Fruit fly (Drosophila melanogaster) whole organism, embryonic: ENCODE measurements around the gene sxe2.

ENCODE experiments used
- Adf1 ChIP-seq: fragments of 200-800 bp; sonication (Bioruptor generic); IDR thresholded peaks from 2 replicates; pipeline ENCODE4 v1.3.6; 2022; ENCODE audit warnings: missing biosample characterization, missing genetic modification characterization
- CG10321 ChIP-seq: fragments of 200-800 bp; sonication (Bioruptor generic); IDR thresholded peaks from 2 replicates; pipeline ENCODE4 v1.3.6; 2022; ENCODE audit warnings: missing biosample characterization, missing genetic modification characterization
- CG10431 ChIP-seq: fragments of 200-800 bp; sonication (Bioruptor generic); optimal IDR thresholded peaks from 3 replicates; lab custom pipeline; 2018; ENCODE audit warnings: missing biosample characterization, mild to moderate bottlenecking, missing genetic modification characterization
- CG10462 ChIP-seq: fragments of 200-800 bp; sonication (Bioruptor generic); optimal IDR thresholded peaks from 2 replicates; lab custom pipeline; 2016; ENCODE audit warnings: missing biosample characterization, missing genetic modification characterization
- CG12299 ChIP-seq: fragments of 200-800 bp; sonication (Bioruptor generic); optimal IDR thresholded peaks from 2 replicates; lab custom pipeline; 2018; ENCODE audit warnings: missing biosample characterization, mild to moderate bottlenecking, missing genetic modification characterization
- CG14014 ChIP-seq: fragments of 200-800 bp; sonication (Bioruptor generic); IDR thresholded peaks from 2 replicates; pipeline ENCODE4 v1.3.6; 2022; ENCODE audit warnings: missing biosample characterization, missing genetic modification characterization
- CG15479 ChIP-seq: fragments of 200-800 bp; sonication (Bioruptor generic); optimal IDR thresholded peaks from 3 replicates; lab custom pipeline; 2019; ENCODE audit warnings: missing biosample characterization, mild to moderate bottlenecking, missing genetic modification characterization, moderate library complexity
- CG17912 ChIP-seq: fragments of 200-800 bp; sonication (Bioruptor generic); optimal IDR thresholded peaks from 2 replicates; lab custom pipeline; 2018; ENCODE audit warnings: missing biosample characterization, mild to moderate bottlenecking, missing genetic modification characterization
- CG1832 ChIP-seq: fragments of 200-800 bp; sonication (Bioruptor generic); optimal IDR thresholded peaks from 2 replicates; lab custom pipeline; 2017; ENCODE audit warnings: missing biosample characterization, mild to moderate bottlenecking, missing genetic modification characterization, inconsistent platforms
- CG2678 ChIP-seq: fragments of 200-800 bp; sonication (Bioruptor generic); optimal IDR thresholded peaks from 3 replicates; lab custom pipeline; 2019; ENCODE audit warnings: missing biosample characterization, mild to moderate bottlenecking, missing genetic modification characterization, moderate library complexity
- CG4360 ChIP-seq: fragments of 200-800 bp; sonication (Bioruptor generic); IDR thresholded peaks from 2 replicates; pipeline ENCODE4 v1.3.6; 2022; ENCODE audit warnings: missing biosample characterization, missing genetic modification characterization
- D ChIP-seq, 2 experiments: fragments of 200-800 bp in 1 of 2; fragments of >200 bp in 1 of 2; sonication (Bioruptor generic) in 1 of 2; optimal IDR thresholded peaks; 2 replicates in 1 of 2; 3 replicates in 1 of 2; lab custom pipeline; 2017; ENCODE audit warnings: mild to moderate bottlenecking in 1 of 2, missing biosample characterization in 1 of 2, missing genetic modification characterization in 1 of 2, missing genetic modification reagents in 1 of 2
- Drgx ChIP-seq: fragments of 200-800 bp; sonication (Bioruptor generic); IDR thresholded peaks from 2 replicates; pipeline ENCODE4 v1.3.6; 2022; ENCODE audit warnings: missing biosample characterization, missing genetic modification characterization
- HLH54F ChIP-seq: fragments of 200-800 bp; sonication (Bioruptor generic); optimal IDR thresholded peaks from 3 replicates; lab custom pipeline; 2016; ENCODE audit warnings: missing biosample characterization, missing genetic modification characterization
- Med ChIP-seq: fragments of 200-800 bp; sonication (Bioruptor generic); peaks from one replicate; lab custom pipeline; 2016; ENCODE audit warnings: missing biosample characterization, missing genetic modification characterization, mild to moderate bottlenecking, inconsistent platforms, moderate library complexity
- Mes4 ChIP-seq: fragments of 200-800 bp; sonication (Bioruptor generic); optimal IDR thresholded peaks from 2 replicates; lab custom pipeline; 2016; ENCODE audit warnings: missing biosample characterization, missing genetic modification characterization
- Nf-YB ChIP-seq: fragments of 200-800 bp; sonication (Bioruptor generic); optimal IDR thresholded peaks from 3 replicates; lab custom pipeline; 2019; ENCODE audit warnings: missing biosample characterization, mild to moderate bottlenecking, missing genetic modification characterization, moderate library complexity
- Nf-YC ChIP-seq: fragments of 200-800 bp; optimal IDR thresholded peaks from 3 replicates; lab custom pipeline; 2019; ENCODE audit warnings: missing biosample characterization, mild to moderate bottlenecking, missing genetic modification characterization, moderate library complexity
- Opbp ChIP-seq: fragments of 200-800 bp; sonication (Bioruptor generic); IDR thresholded peaks from 3 replicates; pipeline ENCODE4 v1.3.6; 2022; ENCODE audit warnings: missing biosample characterization, missing genetic modification characterization; ENCODE audit not compliant: partially characterized antibody
- PHDP ChIP-seq: fragments of 200-800 bp; sonication (Bioruptor generic); optimal IDR thresholded peaks from 3 replicates; lab custom pipeline; 2018; ENCODE audit warnings: missing biosample characterization, mild to moderate bottlenecking, missing genetic modification characterization, moderate library complexity
- Rfx ChIP-seq: fragments of 200-800 bp; sonication (Bioruptor generic); IDR thresholded peaks from 2 replicates; pipeline ENCODE4 v1.3.6; 2022; ENCODE audit warnings: missing biosample characterization, missing genetic modification characterization
- Sox102F ChIP-seq: fragments of 200-800 bp; sonication (Bioruptor generic); optimal IDR thresholded peaks from 2 replicates; lab custom pipeline; 2018; ENCODE audit warnings: missing biosample characterization, mild to moderate bottlenecking, missing genetic modification characterization, moderate library complexity
- Trl ChIP-seq, 3 experiments: fragments of >200 bp in 2 of 3; fragments of 200-800 bp in 1 of 3; sonication (Bioruptor generic) in 1 of 3; optimal IDR thresholded peaks; 2 replicates in 1 of 3; 3 replicates in 2 of 3; lab custom pipeline; 2016 to 2017; ENCODE audit warnings: missing biosample characterization in 1 of 3, missing genetic modification characterization in 1 of 3
- abd-A ChIP-seq: fragments of 200-800 bp; sonication (Bioruptor generic); optimal IDR thresholded peaks from 3 replicates; lab custom pipeline; 2019; ENCODE audit warnings: missing biosample characterization, mild to moderate bottlenecking, missing genetic modification characterization, moderate library complexity
- ac ChIP-seq: fragments of 200-800 bp; sonication (Bioruptor generic); optimal IDR thresholded peaks from 3 replicates; lab custom pipeline; 2017; ENCODE audit warnings: missing biosample characterization, mild to moderate bottlenecking, missing genetic modification characterization
- cad ChIP-seq: fragments of >200 bp; optimal IDR thresholded peaks from 2 replicates; lab custom pipeline; 2017; ENCODE audit warnings: missing biosample characterization, missing genetic modification characterization
- cato ChIP-seq: fragments of 200-800 bp; sonication (Bioruptor generic); optimal IDR thresholded peaks from 2 replicates; lab custom pipeline; 2016; ENCODE audit warnings: missing biosample characterization, missing genetic modification characterization, borderline replicate concordance
- crol ChIP-seq: fragments of 200-800 bp; sonication (Bioruptor generic); IDR thresholded peaks from 2 replicates; pipeline ENCODE4 v1.3.6; 2022; ENCODE audit warnings: missing biosample characterization, missing genetic modification characterization
- crp ChIP-seq, 2 experiments: fragments of 200-800 bp; sonication (Bioruptor generic); optimal IDR thresholded peaks; 2 replicates in 1 of 2; 3 replicates in 1 of 2; lab custom pipeline; 2017; ENCODE audit warnings: missing biosample characterization in 2 of 2, missing genetic modification characterization in 2 of 2, mild to moderate bottlenecking in 1 of 2, moderate library complexity in 1 of 2
- dmrt99B ChIP-seq: fragments of 200-800 bp; sonication (Bioruptor generic); optimal IDR thresholded peaks from 2 replicates; lab custom pipeline; 2018; ENCODE audit warnings: missing biosample characterization, mild to moderate bottlenecking, missing genetic modification characterization, moderate library complexity
- dysf ChIP-seq: fragments of 200-800 bp; sonication (Bioruptor generic); IDR thresholded peaks from 3 replicates; pipeline ENCODE4 v1.3.6; 2022; ENCODE audit warnings: missing biosample characterization, missing genetic modification characterization
- gcm ChIP-seq: fragments of 200-800 bp; sonication (Bioruptor generic); optimal IDR thresholded peaks from 2 replicates; lab custom pipeline; 2019; ENCODE audit warnings: missing biosample characterization, mild to moderate bottlenecking, missing genetic modification characterization, moderate library complexity
- gem ChIP-seq: fragments of 200-800 bp; sonication (Bioruptor generic); optimal IDR thresholded peaks from 2 replicates; lab custom pipeline; 2019; ENCODE audit warnings: missing biosample characterization, mild to moderate bottlenecking, missing genetic modification characterization, moderate library complexity
- gfzf ChIP-seq: fragments of 200-800 bp; sonication (Bioruptor generic); optimal IDR thresholded peaks from 2 replicates; lab custom pipeline; 2016; ENCODE audit warnings: missing biosample characterization, mild to moderate bottlenecking, missing genetic modification characterization, moderate library complexity
- gt ChIP-seq: fragments of 200-800 bp; sonication (Bioruptor generic); IDR thresholded peaks from 2 replicates; pipeline ENCODE4 v1.3.6; 2022; ENCODE audit warnings: missing biosample characterization, missing genetic modification characterization
- kni ChIP-seq: fragments of 200-800 bp; sonication (Bioruptor generic); optimal IDR thresholded peaks from 3 replicates; lab custom pipeline; 2017; ENCODE audit warnings: mild to moderate bottlenecking, missing biosample characterization, missing genetic modification reagents, missing genetic modification characterization
- oc ChIP-seq: fragments of 200-800 bp; sonication (Bioruptor generic); optimal IDR thresholded peaks from 2 replicates; lab custom pipeline; 2018; ENCODE audit warnings: missing biosample characterization, mild to moderate bottlenecking, missing genetic modification characterization, moderate library complexity
- odd ChIP-seq: fragments of 200-800 bp; sonication (Bioruptor generic); optimal IDR thresholded peaks from 2 replicates; lab custom pipeline; 2017; ENCODE audit warnings: missing biosample characterization, mild to moderate bottlenecking, missing genetic modification characterization
- otp ChIP-seq: fragments of 200-800 bp; sonication (Bioruptor generic); IDR thresholded peaks from 3 replicates; pipeline ENCODE4, ENCODE4 v1.3.6; 2022; ENCODE audit warnings: missing biosample characterization, missing genetic modification characterization
- peb ChIP-seq: fragments of 200-800 bp; sonication (Bioruptor generic); IDR thresholded peaks from 2 replicates; pipeline ENCODE4 v1.3.6; 2022; ENCODE audit warnings: missing biosample characterization, missing genetic modification characterization
- pros ChIP-seq: fragments of 200-800 bp; sonication (Bioruptor generic); optimal IDR thresholded peaks from 3 replicates; lab custom pipeline; 2019; ENCODE audit warnings: missing biosample characterization, mild to moderate bottlenecking, missing genetic modification characterization, moderate library complexity
- sqz ChIP-seq: fragments of 200-800 bp; sonication (Bioruptor generic); optimal IDR thresholded peaks from 3 replicates; lab custom pipeline; 2018; ENCODE audit warnings: missing biosample characterization, mild to moderate bottlenecking, missing genetic modification characterization
- stwl ChIP-seq: fragments of 200-800 bp; sonication (Bioruptor generic); optimal IDR thresholded peaks from 3 replicates; lab custom pipeline; 2018; ENCODE audit warnings: missing biosample characterization, mild to moderate bottlenecking, missing genetic modification characterization, moderate library complexity
- tll ChIP-seq, 2 experiments: fragments of 200-800 bp in 1 of 2; fragments of >200 bp in 1 of 2; sonication (Bioruptor generic) in 1 of 2; optimal IDR thresholded peaks; 2 replicates each; lab custom pipeline; 2017 to 2019; ENCODE audit warnings: missing biosample characterization in 2 of 2, missing genetic modification characterization in 2 of 2, mild to moderate bottlenecking in 1 of 2, moderate library complexity in 1 of 2
- wor ChIP-seq: fragments of 200-800 bp; sonication (Bioruptor generic); IDR thresholded peaks from 2 replicates; pipeline ENCODE4 v1.3.6; 2022; ENCODE audit warnings: missing biosample characterization, missing genetic modification characterization
- zen ChIP-seq: fragments of 200-800 bp; sonication (Bioruptor generic); optimal IDR thresholded peaks from 3 replicates; lab custom pipeline; 2018; ENCODE audit warnings: missing biosample characterization, mild to moderate bottlenecking, missing genetic modification characterization, moderate library complexity
- zf30C ChIP-seq: fragments of 200-800 bp; sonication (Bioruptor generic); optimal IDR thresholded peaks from 3 replicates; lab custom pipeline; 2018; ENCODE audit warnings: missing biosample characterization, mild to moderate bottlenecking, missing genetic modification characterization
- zfh2 ChIP-seq: fragments of 200-800 bp; sonication (Bioruptor generic); optimal IDR thresholded peaks from 2 replicates; lab custom pipeline; 2016; ENCODE audit warnings: missing biosample characterization, missing genetic modification characterization

sxe2 gene

DNA sequence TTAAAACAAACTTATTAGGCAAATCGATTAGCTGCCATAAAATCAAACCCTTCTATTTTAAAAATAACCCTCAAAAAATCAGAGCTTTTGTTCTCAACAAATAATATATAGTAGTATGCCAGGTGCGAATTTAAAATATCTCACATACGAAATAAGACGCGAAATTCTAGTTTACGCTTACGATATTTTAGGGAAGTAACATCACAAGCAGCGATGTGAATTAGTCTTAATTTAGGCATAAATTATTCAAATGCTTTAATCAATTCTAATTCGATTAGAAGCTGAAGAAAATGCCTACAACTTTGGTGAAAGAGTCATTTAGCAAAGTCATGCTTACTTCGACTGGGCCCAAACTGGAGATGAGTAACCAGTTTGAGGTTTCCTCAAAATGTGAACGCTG, at the start of gene sxe2:
Gene sxe2 (plus strand): TSS at position 301 of the 400 bp plus-strand sequence.
- TF ChIP-seq gem (tag; lab: Kevin White, UChicago) (no peak), Trl (optimal IDR thresholded peaks at IDR 0.05; lab: Kevin White, UChicago) (no peak), Trl (GFP tag; optimal IDR thresholded peaks at IDR 0.05; lab: Kevin White, UChicago) (no peak), gfzf (GFP tag; lab: Kevin White, UChicago) (no peak), CG14014 (GFP tag; lab: Robert Waterston, UW) (no peak), cato (no peak), Rfx (GFP tag; lab: Robert Waterston, UW) (no peak), dysf (GFP tag; lab: Robert Waterston, UW) (no peak), Opbp (GFP tag; lab: Robert Waterston, UW) (no peak), gcm (GFP tag; lab: Kevin White, UChicago) (no peak), HLH54F (GFP tag; lab: Kevin White, UChicago) (no peak), CG12299 (tag; lab: Kevin White, UChicago) (no peak), ac (no peak), CG10462 (GFP tag; lab: Kevin White, UChicago) (no peak), Drgx (GFP tag; lab: Robert Waterston, UW) (no peak), Sox102F (GFP tag; lab: Kevin White, UChicago) (no peak), stwl (no peak)

DNA sequence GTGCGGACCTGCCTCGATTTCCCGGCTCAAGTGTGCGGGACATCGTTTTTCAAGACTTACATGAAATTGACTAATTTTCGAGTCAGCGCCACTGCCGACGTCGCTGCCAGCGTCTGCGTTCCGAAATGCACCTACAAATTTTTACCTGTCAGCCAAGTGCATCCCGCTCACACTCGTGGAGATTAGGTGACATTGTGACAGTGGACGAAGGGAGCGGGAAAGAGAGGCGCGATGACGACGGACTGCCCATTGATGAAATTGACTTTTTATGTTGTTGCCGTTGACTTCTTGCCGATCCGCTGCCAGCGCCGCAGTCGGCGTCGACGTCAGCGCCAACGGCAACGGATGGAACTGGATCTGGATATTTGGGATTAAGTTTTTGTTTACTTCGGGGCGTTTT, 49.5 kb upstream of the sxe2 start:
- TF ChIP-seq peb (GFP tag; lab: Robert Waterston, UW) (no peak), zen (tag; lab: Kevin White, UChicago) (peak; percentile 36), pros (peak; percentile 11), dmrt99B (no peak), Med (GFP tag; lab: Kevin White, UChicago) (peak; percentile 12), CG4360 (GFP tag; lab: Robert Waterston, UW) (peak; percentile 60; the same call in 1 of the 2 replicates), otp (GFP tag; lab: Robert Waterston, UW) (no peak), D (optimal IDR thresholded peaks at IDR 0.05; lab: Kevin White, UChicago) (peak; percentile 67), D (GFP tag; optimal IDR thresholded peaks at IDR 0.05; lab: Kevin White, UChicago) (no peak), crp (GFP tag; optimal IDR thresholded peaks at IDR 0.05; lab: Kevin White, UChicago) (no peak), zfh2 (no peak), CG2678 (tag; lab: Kevin White, UChicago) (no peak), CG17912 (GFP tag; lab: Kevin White, UChicago) (no peak), abd-A (tag; lab: Kevin White, UChicago) (peak; percentile 16), wor (GFP tag; lab: Robert Waterston, UW) (0 out of 2 replicates have a peak, but pooled peaks have one; percentile 15), Nf-YC (peak; percentile 2), PHDP (tag; lab: Kevin White, UChicago) (no peak), CG10431 (peak; percentile 84), oc (peak; percentile 44), CG15479 (peak; percentile 83), Adf1 (GFP tag; lab: Robert Waterston, UW) (peak; percentile 64), odd (no peak), Mes4 (GFP tag; lab: Kevin White, UChicago) (no peak), Nf-YB (peak; percentile 63), CG10321 (GFP tag; lab: Robert Waterston, UW) (0 out of 2 replicates have a peak, but pooled peaks have one; percentile 6), sqz (GFP tag; lab: Kevin White, UChicago) (no peak), zf30C (peak; percentile 37), cad (GFP tag; lab: Kevin White, UChicago) (peak; percentile 57), kni (GFP tag; lab: Kevin White, UChicago) (peak; percentile 65), tll (GFP tag; optimal IDR thresholded peaks at IDR 0.05; lab: Kevin White, UChicago) (peak in 1 of 2 experiments; percentile 100), crol (peak; percentile 58), gt (GFP tag; lab: Robert Waterston, UW) (0 out of 2 replicates have a peak, but pooled peaks have one; percentile 28), CG1832 (GFP tag; lab: Kevin White, UChicago) (peak; percentile 63)
